Fruit fly (Drosophila melanogaster): ENCODE measurements around the gene CG11983.

The CG11983 gene

dm6 chr3R:9049091-9049981 lies 41.2 kb downstream of the CG11983 start:
- no peak for TF ChIP-seq CG17829 (tag; optimal IDR thresholded peaks at IDR 0.05)
- TF ChIP-seq CG13296 (GFP tag; optimal IDR thresholded peaks at IDR 0.05) = peak; percentile 43
- peak; percentile 30 for TF ChIP-seq gem (tag; optimal IDR thresholded peaks at IDR 0.05)
- TF ChIP-seq CG8290 (GFP tag; optimal IDR thresholded peaks at IDR 0.05) = no peak
- peak in 1 of 2 experiments; percentile 29 for TF ChIP-seq CG8290 (tag; optimal IDR thresholded peaks at IDR 0.05)
- peak; percentile 14 for TF ChIP-seq Fer3 (tag; optimal IDR thresholded peaks at IDR 0.05)
- TF ChIP-seq Med (GFP tag) = peak; percentile 53
- TF ChIP-seq PHDP (tag; optimal IDR thresholded peaks at IDR 0.05) = peak; percentile 23
- TF ChIP-seq sd (tag; optimal IDR thresholded peaks at IDR 0.05) = peak; percentile 6
- TF ChIP-seq CG8388 (GFP tag; optimal IDR thresholded peaks at IDR 0.05) = peak; percentile 94
- peak; percentile 22 for TF ChIP-seq CG15269 (tag; optimal IDR thresholded peaks at IDR 0.05)
- TF ChIP-seq zfh2 (GFP tag; optimal IDR thresholded peaks at IDR 0.05) = peak; percentile 11
- no peak for TF ChIP-seq zfh1 (GFP tag; IDR thresholded peaks at IDR 0.05)
- peak; percentile 22 for TF ChIP-seq lilli (GFP tag; optimal IDR thresholded peaks at IDR 0.05)
- no peak for TF ChIP-seq pros (GFP tag; optimal IDR thresholded peaks at IDR 0.05)
- peak; percentile 96 for TF ChIP-seq sug (tag; optimal IDR thresholded peaks at IDR 0.05)
- TF ChIP-seq pho (GFP tag; optimal IDR thresholded peaks at IDR 0.05) = no peak
- no peak for TF ChIP-seq lbe (GFP tag; optimal IDR thresholded peaks at IDR 0.05)
- TF ChIP-seq CG2678 (tag; optimal IDR thresholded peaks at IDR 0.05) = peak; percentile 11
- peak; percentile 33 for TF ChIP-seq Meics (GFP tag; optimal IDR thresholded peaks at IDR 0.05)
- TF ChIP-seq CG9437 (GFP tag; optimal IDR thresholded peaks at IDR 0.05) = no peak
- peak; percentile 90 for TF ChIP-seq cwo (GFP tag; optimal IDR thresholded peaks at IDR 0.05)
- TF ChIP-seq grau (tag; optimal IDR thresholded peaks at IDR 0.05) = peak; percentile 11
- peak; percentile 57 for TF ChIP-seq CG13894 (tag; optimal IDR thresholded peaks at IDR 0.05)
- TF ChIP-seq Pdp1 (GFP tag; optimal IDR thresholded peaks at IDR 0.05) = peak in 1 of 2 experiments; percentile 16
- TF ChIP-seq lab (GFP tag; optimal IDR thresholded peaks at IDR 0.05) = peak; percentile 31
- TF ChIP-seq CG15514 (GFP tag; optimal IDR thresholded peaks at IDR 0.05) = peak; percentile 13
- TF ChIP-seq dm (GFP tag; optimal IDR thresholded peaks at IDR 0.05) = peak; percentile 36
- TF ChIP-seq YL-1 (GFP tag; optimal IDR thresholded peaks at IDR 0.05) = peak; percentile 38
- no peak for TF ChIP-seq Rfx (GFP tag; IDR thresholded peaks at IDR 0.05)
- peak; percentile 77 for TF ChIP-seq sens (GFP tag)
- no peak for TF ChIP-seq maf-S (GFP tag; optimal IDR thresholded peaks at IDR 0.05)
- TF ChIP-seq oc (tag; optimal IDR thresholded peaks at IDR 0.05) = peak; percentile 3

- TF ChIP-seq Med (GFP tag) (no peak), CG15479 (GFP tag; optimal IDR thresholded peaks at IDR 0.05) (peak; percentile 8), BEAF-32 (GFP tag; optimal IDR thresholded peaks at IDR 0.05) (peak; percentile 44), Doc3 (GFP tag; IDR thresholded peaks at IDR 0.05; ENCODE audit: partially characterized antibody) (no peak), CG17829 (tag; optimal IDR thresholded peaks at IDR 0.05) (peak; percentile 20), Blimp-1 (GFP tag; optimal IDR thresholded peaks at IDR 0.05) (peak; percentile 50), gfzf (GFP tag; optimal IDR thresholded peaks at IDR 0.05) (peak; percentile 95), fu2 (GFP tag; optimal IDR thresholded peaks at IDR 0.05) (no peak), CG1792 (GFP tag; optimal IDR thresholded peaks at IDR 0.05) (no peak), Ets97D (GFP tag; optimal IDR thresholded peaks at IDR 0.05) (peak; percentile 38), gro (GFP tag; optimal IDR thresholded peaks at IDR 0.05) (peak; percentile 16), Xrp1 (GFP tag; IDR thresholded peaks at IDR 0.05) (no peak), CG6254 (GFP tag; optimal IDR thresholded peaks at IDR 0.05) (no peak), Abd-B (GFP tag; optimal IDR thresholded peaks at IDR 0.05) (peak; percentile 76), gce (GFP tag; IDR thresholded peaks at IDR 0.05) (no peak), usp (GFP tag; optimal IDR thresholded peaks at IDR 0.05) (no peak), fd3F (GFP tag; optimal IDR thresholded peaks at IDR 0.05) (no peak), Atf6 (GFP tag; IDR thresholded peaks at IDR 0.05) (no peak)
These were observed 42.5 kb downstream of the CG11983 start, which contains the start of gene Nmdmc for dm6 chr3R:9050519-9051119. Nmdmc (minus strand) TSS chr3R:9050555.

Data from whole organism, embryonic.